Fruit fly (Drosophila melanogaster): Measurements from ENCODE around the gene Gs1.

Gs1 gene

DNA sequence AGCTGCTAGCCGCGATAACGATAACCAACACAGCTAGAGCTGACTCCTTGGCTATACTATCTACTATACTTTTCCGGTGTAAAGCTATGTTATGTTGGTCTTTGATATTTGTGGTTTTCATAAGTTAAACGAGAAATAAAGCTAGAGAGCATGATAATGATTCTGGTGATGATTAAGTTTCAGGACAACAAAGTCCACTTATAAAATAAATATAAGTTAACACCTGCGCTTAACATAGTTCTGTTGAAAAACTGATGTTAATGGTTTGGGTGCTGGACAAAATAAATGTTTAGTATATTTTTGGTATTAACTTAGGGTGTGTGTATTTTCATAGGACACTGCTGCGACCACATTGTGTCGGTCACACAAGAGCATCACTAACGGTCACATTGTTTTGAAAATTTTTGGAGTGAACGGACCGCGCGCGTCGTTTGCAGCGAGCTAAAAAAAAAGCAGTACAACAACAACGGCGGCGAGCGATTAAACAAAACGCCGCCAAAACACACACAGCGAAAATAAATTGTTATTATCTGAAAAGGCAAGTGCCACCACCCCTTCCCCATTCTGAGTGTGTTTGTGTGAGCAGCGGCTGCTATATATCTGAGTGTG, 26.9 kb downstream of the Gs1 start, which contains the start of the genes CG33635 and spen (continued):
- no peak for TF ChIP-seq CG6791 (GFP tag; IDR thresholded peaks at IDR 0.05; ENCODE audit: partially characterized antibody)
- TF ChIP-seq sob (GFP tag; IDR thresholded peaks at IDR 0.05): no peak
- no peak for TF ChIP-seq gsb (GFP tag; IDR thresholded peaks at IDR 0.05)
- TF ChIP-seq CG4404 (GFP tag; IDR thresholded peaks at IDR 0.05): no peak
- no peak for TF ChIP-seq CG5245 (GFP tag; optimal IDR thresholded peaks at IDR 0.05)
- no peak for TF ChIP-seq CG3847 (GFP tag; IDR thresholded peaks at IDR 0.05)
- TF ChIP-seq Nf-YC (tag; optimal IDR thresholded peaks at IDR 0.05): peak; percentile 45
- TF ChIP-seq zfh2 (GFP tag; optimal IDR thresholded peaks at IDR 0.05): no peak
- no peak for TF ChIP-seq Drgx (GFP tag; IDR thresholded peaks at IDR 0.05)
- no peak for TF ChIP-seq Fer2 (tag; optimal IDR thresholded peaks at IDR 0.05)
- TF ChIP-seq CG7987 (GFP tag; optimal IDR thresholded peaks at IDR 0.05): peak; percentile 58
- TF ChIP-seq Mad (GFP tag; optimal IDR thresholded peaks at IDR 0.05): no peak
- no peak for TF ChIP-seq twi (tag; optimal IDR thresholded peaks at IDR 0.05)
- no peak for TF ChIP-seq CG17328 (GFP tag; IDR thresholded peaks at IDR 0.05)
- no peak for TF ChIP-seq Atf3 (GFP tag; optimal IDR thresholded peaks at IDR 0.05)
- no peak for TF ChIP-seq tna (GFP tag; IDR thresholded peaks at IDR 0.05; ENCODE audit: partially characterized antibody)
- no peak for TF ChIP-seq Rx (GFP tag; IDR thresholded peaks at IDR 0.05)
- TF ChIP-seq Pdp1 (GFP tag; optimal IDR thresholded peaks at IDR 0.05): peak; percentile 13 to 63
- TF ChIP-seq CG32532 (GFP tag; IDR thresholded peaks at IDR 0.05): no peak
- TF ChIP-seq Hey (tag; optimal IDR thresholded peaks at IDR 0.05): peak; percentile 8
- no peak for TF ChIP-seq Lpt (GFP tag; optimal IDR thresholded peaks at IDR 0.05)
- TF ChIP-seq Dbx (GFP tag; IDR thresholded peaks at IDR 0.05): no peak
- TF ChIP-seq CG18599 (GFP tag; optimal IDR thresholded peaks at IDR 0.05): peak; percentile 48
- peak; percentile 63 for TF ChIP-seq HLHmδ (GFP tag; optimal IDR thresholded peaks at IDR 0.05)
- no peak for TF ChIP-seq Dad (GFP tag; optimal IDR thresholded peaks at IDR 0.05)
- TF ChIP-seq CG6765 (GFP tag; optimal IDR thresholded peaks at IDR 0.05): peak; percentile 60
- TF ChIP-seq Dip3 (GFP tag; optimal IDR thresholded peaks at IDR 0.05): peak; percentile 10
- no peak for TF ChIP-seq Tbp (GFP tag; optimal IDR thresholded peaks at IDR 0.05)
- TF ChIP-seq ato (GFP tag; IDR thresholded peaks at IDR 0.05; ENCODE audit: partially characterized antibody): no peak
- TF ChIP-seq HmgZ (tag; optimal IDR thresholded peaks at IDR 0.05): peak; percentile 70
- peak; percentile 61 for TF ChIP-seq stwl (tag; optimal IDR thresholded peaks at IDR 0.05)
- TF ChIP-seq jigr1 (GFP tag; IDR thresholded peaks at IDR 0.05): no peak
- no peak for TF ChIP-seq Hand (GFP tag; optimal IDR thresholded peaks at IDR 0.05)
- TF ChIP-seq repo (GFP tag; optimal IDR thresholded peaks at IDR 0.05): no peak
- TF ChIP-seq CG33557 (GFP tag; optimal IDR thresholded peaks at IDR 0.05): no peak
- TF ChIP-seq CG15011 (GFP tag; optimal IDR thresholded peaks at IDR 0.05): no peak
- TF ChIP-seq Bdp1 (GFP tag; optimal IDR thresholded peaks at IDR 0.05): no peak
- TF ChIP-seq YL-1 (GFP tag; optimal IDR thresholded peaks at IDR 0.05): no peak
- TF ChIP-seq pita (GFP tag; optimal IDR thresholded peaks at IDR 0.05): peak; percentile 62
- TF ChIP-seq CG7963 (GFP tag; IDR thresholded peaks at IDR 0.05; ENCODE audit: partially characterized antibody): no peak
- TF ChIP-seq Gug (GFP tag; IDR thresholded peaks at IDR 0.05): no peak
- TF ChIP-seq Stat92E (GFP tag; optimal IDR thresholded peaks at IDR 0.05): peak in 1 of 3 experiments; percentile 37
- TF ChIP-seq grau (tag; optimal IDR thresholded peaks at IDR 0.05): peak; percentile 38
- no peak for TF ChIP-seq ssp (GFP tag; IDR thresholded peaks at IDR 0.05)
- TF ChIP-seq Sin3A (optimal IDR thresholded peaks at IDR 0.05): peak; percentile 29
- peak; percentile 68 for TF ChIP-seq CG17829 (tag; optimal IDR thresholded peaks at IDR 0.05)
- peak in 1 of 2 experiments; percentile 33 for TF ChIP-seq dpn (GFP tag; optimal IDR thresholded peaks at IDR 0.05)
- no peak for TF ChIP-seq CG6683 (GFP tag; optimal IDR thresholded peaks at IDR 0.05)
- peak; percentile 28 for TF ChIP-seq gro (GFP tag; optimal IDR thresholded peaks at IDR 0.05)
- TF ChIP-seq insv (GFP tag; optimal IDR thresholded peaks at IDR 0.05): peak in 1 of 2 experiments; percentile 48
- TF ChIP-seq pzg (GFP tag; optimal IDR thresholded peaks at IDR 0.05): peak; percentile 97

Data from whole organism, embryonic.